Fruit fly (Drosophila melanogaster): ENCODE results near the gene Ets65A.

The Ets65A gene

dm6 chr3L:6157327-6158032 lies 60.1 kb downstream of the Ets65A start, which contains the start of gene CG13297 (continued):
- TF ChIP-seq fd102C (GFP tag; optimal IDR thresholded peaks at IDR 0.05) (no peak), CG33557 (GFP tag; optimal IDR thresholded peaks at IDR 0.05) (no peak), tgo (GFP tag; IDR thresholded peaks at IDR 0.05) (peak; percentile 60; the same call in 2 of the 3 replicates), HmgD (GFP tag; optimal IDR thresholded peaks at IDR 0.05) (no peak), CG10654 (GFP tag; optimal IDR thresholded peaks at IDR 0.05) (peak; percentile 19), unpg (GFP tag; optimal IDR thresholded peaks at IDR 0.05) (peak; percentile 54), nmo (GFP tag; optimal IDR thresholded peaks at IDR 0.05) (peak; percentile 66), Dip3 (GFP tag; optimal IDR thresholded peaks at IDR 0.05) (no peak), pzg (GFP tag; optimal IDR thresholded peaks at IDR 0.05) (no peak), danr (GFP tag; IDR thresholded peaks at IDR 0.05) (peak; percentile 45; the same call in 1 of the 2 replicates), slbo (GFP tag; IDR thresholded peaks at IDR 0.05) (no peak), CG7839 (tag; optimal IDR thresholded peaks at IDR 0.05) (peak; percentile 64), abd-A (tag; optimal IDR thresholded peaks at IDR 0.05) (peak; percentile 88), az2 (GFP tag; optimal IDR thresholded peaks at IDR 0.05) (peak; percentile 42), CG2678 (tag; optimal IDR thresholded peaks at IDR 0.05) (peak; percentile 79), Nf-YB (GFP tag; optimal IDR thresholded peaks at IDR 0.05) (no peak), tin (GFP tag; optimal IDR thresholded peaks at IDR 0.05) (peak; percentile 6), Hr3 (GFP tag; optimal IDR thresholded peaks at IDR 0.05) (peak; percentile 10), Fer3 (tag; optimal IDR thresholded peaks at IDR 0.05) (peak; percentile 35), dmrt11E (tag; optimal IDR thresholded peaks at IDR 0.05) (no peak), gfzf (GFP tag; optimal IDR thresholded peaks at IDR 0.05) (no peak), mld (GFP tag; IDR thresholded peaks at IDR 0.05; ENCODE audit: partially characterized antibody) (no peak), CG3847 (GFP tag; IDR thresholded peaks at IDR 0.05) (no peak), CG16813 (GFP tag; IDR thresholded peaks at IDR 0.05; ENCODE audit: partially characterized antibody) (no peak), Deaf1 (tag; optimal IDR thresholded peaks at IDR 0.05) (peak; percentile 22), sd (tag; optimal IDR thresholded peaks at IDR 0.05) (peak; percentile 5), grn (GFP tag; optimal IDR thresholded peaks at IDR 0.05) (peak; percentile 76), fd96Cb (tag; optimal IDR thresholded peaks at IDR 0.05) (peak; percentile 71), sima (GFP tag; optimal IDR thresholded peaks at IDR 0.05) (no peak), Neu2 (GFP tag; optimal IDR thresholded peaks at IDR 0.05; ENCODE audit: borderline replicate concordance) (no peak), vfl (GFP tag; optimal IDR thresholded peaks at IDR 0.05) (no peak), lab (GFP tag; optimal IDR thresholded peaks at IDR 0.05) (peak; percentile 26), CG17829 (tag; optimal IDR thresholded peaks at IDR 0.05) (peak; percentile 61), lmd (GFP tag; IDR thresholded peaks at IDR 0.05) (peak; percentile 50; the same call in 1 of the 2 replicates), PHDP (tag; optimal IDR thresholded peaks at IDR 0.05) (peak; percentile 40), crc (GFP tag; optimal IDR thresholded peaks at IDR 0.05) (no peak), Xrp1 (GFP tag; IDR thresholded peaks at IDR 0.05) (peak; percentile 33; the same call in 1 of the 2 replicates), jing (GFP tag; optimal IDR thresholded peaks at IDR 0.05) (peak; percentile 38), D19B (GFP tag; optimal IDR thresholded peaks at IDR 0.05) (peak; percentile 30), CG3065 (GFP tag; optimal IDR thresholded peaks at IDR 0.05) (no peak), emc (GFP tag; optimal IDR thresholded peaks at IDR 0.05) (no peak), wor (GFP tag; IDR thresholded peaks at IDR 0.05) (peak; percentile 58; the same call in 1 of the 2 replicates), kni (GFP tag; optimal IDR thresholded peaks at IDR 0.05) (no peak), Abd-B (GFP tag; optimal IDR thresholded peaks at IDR 0.05) (peak; percentile 53), da (GFP tag; optimal IDR thresholded peaks at IDR 0.05) (no peak), CG11696 (GFP tag; IDR thresholded peaks at IDR 0.05) (no peak), CG6272 (GFP tag; IDR thresholded peaks at IDR 0.05) (no peak), CG8281 (tag; optimal IDR thresholded peaks at IDR 0.05) (peak; percentile 27), HmgZ (tag; optimal IDR thresholded peaks at IDR 0.05) (no peak)
